Worm (Caenorhabditis elegans) whole organism, L1 larva: ENCODE results near the gene F36G9.3.
"Not testable (repeated sequence)": the region's sequence is repeated elsewhere in the genome, so short reads cannot be mapped to it uniquely, and the experiment has no call there.

ENCODE experiments used
- C34B4.2 ChIP-seq: sonication (generic microtip); optimal IDR thresholded peaks from 2 replicates; lab custom pipeline; 2017; ENCODE audit warnings: mild to moderate bottlenecking, missing genetic modification characterization, missing compliant biosample characterization
- aha-1 ChIP-seq: fragments of 150-350 bp; optimal IDR thresholded peaks from 2 replicates; lab custom pipeline; 2014; ENCODE audit warnings: missing biosample characterization, missing genetic modification characterization
- ceh-8 ChIP-seq: fragments of 200-800 bp; sonication (Bioruptor generic); optimal IDR thresholded peaks from 2 replicates; lab custom pipeline; 2018; ENCODE audit warnings: mild to moderate bottlenecking, missing genetic modification characterization, moderate library complexity, missing compliant biosample characterization
- ceh-88 ChIP-seq: fragments of 200-800 bp; sonication (Bioruptor generic); IDR thresholded peaks from 2 replicates; pipeline ENCODE4 v1.3.6; 2022; ENCODE audit warnings: missing genetic modification characterization, missing compliant biosample characterization
- dpl-1 ChIP-seq, 3 experiments: fragments of 150-350 bp in 2 of 3; sonication (generic microtip) in 1 of 3; optimal IDR thresholded peaks; 2 replicates each; lab custom pipeline; 2014 to 2017; ENCODE audit warnings: missing biosample characterization in 3 of 3, missing genetic modification characterization in 3 of 3, missing genetic modification reagents in 3 of 3
- dsc-1 ChIP-seq: sonication (generic microtip); optimal IDR thresholded peaks from 2 replicates; lab custom pipeline; 2016; ENCODE audit warnings: mild to moderate bottlenecking, missing genetic modification characterization, missing compliant biosample characterization
- efl-1 ChIP-seq, 4 experiments: fragments of 150-350 bp; optimal IDR thresholded peaks in 3 of 4; peaks in 1 of 4; 1 replicate in 1 of 4; 2 replicates in 3 of 4; lab custom pipeline; 2014; ENCODE audit warnings: missing biosample characterization in 2 of 4, missing genetic modification characterization in 2 of 4, missing genetic modification reagents in 2 of 4
- efl-3 ChIP-seq: fragments of 200-800 bp; sonication (Bioruptor generic); optimal IDR thresholded peaks from 2 replicates; lab custom pipeline; 2018; ENCODE audit warnings: mild to moderate bottlenecking, missing genetic modification characterization, missing compliant biosample characterization
- egl-13 ChIP-seq: sonication (generic microtip); optimal IDR thresholded peaks from 2 replicates; lab custom pipeline; 2016; ENCODE audit warnings: missing genotype, missing genetic modification reagents, missing genetic modification characterization, missing compliant biosample characterization
- elt-3 ChIP-seq, 6 experiments: fragments of 150-350 bp in 1 of 6; sonication (generic microtip); optimal IDR thresholded peaks; 2 replicates each; lab custom pipeline; 2017 to 2018; ENCODE audit warnings: missing biosample characterization in 6 of 6, missing genetic modification characterization in 6 of 6, inconsistent platforms in 1 of 6
- ets-5 ChIP-seq: fragments of 200-800 bp; sonication (Bioruptor generic); IDR thresholded peaks from 2 replicates; pipeline ENCODE4 v1.3.6; 2022; ENCODE audit warnings: missing genetic modification characterization, missing compliant biosample characterization
- fkh-10 ChIP-seq: sonication (generic microtip); optimal IDR thresholded peaks from 2 replicates; lab custom pipeline; 2017; ENCODE audit warnings: missing biosample characterization, missing genetic modification reagents, missing genetic modification characterization
- fkh-8 ChIP-seq: sonication (generic microtip); optimal IDR thresholded peaks from 2 replicates; lab custom pipeline; 2016; ENCODE audit warnings: mild to moderate bottlenecking, missing genetic modification characterization, missing compliant biosample characterization
- fos-1 ChIP-seq: fragments of 150-350 bp; optimal IDR thresholded peaks from 2 replicates; lab custom pipeline; 2014; ENCODE audit warnings: missing biosample characterization, missing genetic modification characterization
- grh-1 ChIP-seq: fragments of 200-800 bp; sonication (Bioruptor generic); IDR thresholded peaks from 2 replicates; pipeline ENCODE4 v1.3.6; 2022; ENCODE audit warnings: missing genetic modification reagents, missing genetic modification characterization, missing compliant biosample characterization
- hlh-17 ChIP-seq: fragments of 200-800 bp; sonication (Bioruptor generic); optimal IDR thresholded peaks from 2 replicates; lab custom pipeline; 2018; ENCODE audit warnings: missing genetic modification characterization, mild to moderate bottlenecking, missing compliant biosample characterization, moderate library complexity, borderline replicate concordance
- hlh-4 ChIP-seq: sonication (generic microtip); optimal IDR thresholded peaks from 2 replicates; lab custom pipeline; 2016; ENCODE audit warnings: mild to moderate bottlenecking, missing genetic modification characterization, missing compliant biosample characterization
- irx-1 ChIP-seq: sonication (generic microtip); optimal IDR thresholded peaks from 2 replicates; lab custom pipeline; 2016; ENCODE audit warnings: missing genetic modification characterization, missing compliant biosample characterization
- lin-14 ChIP-seq: fragments of 200-800 bp; sonication (Bioruptor generic); optimal IDR thresholded peaks from 2 replicates; lab custom pipeline; 2018; ENCODE audit warnings: mild to moderate bottlenecking, missing genetic modification characterization, moderate library complexity, missing compliant biosample characterization
- lin-15B ChIP-seq: fragments of 150-350 bp; sonication (generic microtip); optimal IDR thresholded peaks from 3 replicates; lab custom pipeline; 2014; ENCODE audit warnings: missing biosample characterization, missing genetic modification characterization
- lin-35 ChIP-seq, 2 experiments: fragments of 150-350 bp; optimal IDR thresholded peaks; 2 replicates each; lab custom pipeline; 2014; ENCODE audit warnings: missing biosample characterization in 2 of 2, missing genetic modification characterization in 2 of 2, missing genetic modification reagents in 2 of 2
- lir-3 ChIP-seq: sonication (generic microtip); optimal IDR thresholded peaks from 2 replicates; lab custom pipeline; 2016; ENCODE audit warnings: mild to moderate bottlenecking, missing genetic modification characterization, moderate library complexity, missing compliant biosample characterization; ENCODE audit not compliant: poor library complexity
- mdl-1 ChIP-seq, 2 experiments: fragments of 150-350 bp; optimal IDR thresholded peaks; 2 replicates each; lab custom pipeline; 2014 to 2017; ENCODE audit warnings: missing biosample characterization in 2 of 2, missing genetic modification characterization in 2 of 2, inconsistent platforms in 1 of 2
- mef-2 ChIP-seq: fragments of 150-350 bp; optimal IDR thresholded peaks from 2 replicates; lab custom pipeline; 2014; ENCODE audit warnings: missing biosample characterization, missing genetic modification characterization
- nhr-28 ChIP-seq: fragments of 150-350 bp; optimal IDR thresholded peaks from 2 replicates; lab custom pipeline; 2014; ENCODE audit warnings: missing biosample characterization, missing genetic modification characterization
- nhr-90 ChIP-seq: sonication (generic microtip); optimal IDR thresholded peaks from 2 replicates; lab custom pipeline; 2016; ENCODE audit warnings: mild to moderate bottlenecking, missing genetic modification characterization, missing compliant biosample characterization; ENCODE audit not compliant: poor library complexity
- pqm-1 ChIP-seq: sonication (generic microtip); optimal IDR thresholded peaks from 3 replicates; lab custom pipeline; 2017; ENCODE audit warnings: missing biosample characterization, missing genetic modification characterization
- sptf-1 ChIP-seq: fragments of 150-350 bp; optimal IDR thresholded peaks from 2 replicates; lab custom pipeline; 2014; ENCODE audit warnings: missing biosample characterization, missing genetic modification characterization
- sup-37 ChIP-seq: fragments of 200-800 bp; sonication (Bioruptor generic); optimal IDR thresholded peaks from 2 replicates; lab custom pipeline; 2018; ENCODE audit warnings: mild to moderate bottlenecking, missing genetic modification characterization, missing compliant biosample characterization
- tbx-2 ChIP-seq: sonication (generic microtip); optimal IDR thresholded peaks from 2 replicates; lab custom pipeline; 2016; ENCODE audit warnings: missing genetic modification characterization, missing compliant biosample characterization
- tlp-1 ChIP-seq: fragments of 150-350 bp; optimal IDR thresholded peaks from 2 replicates; lab custom pipeline; 2014; ENCODE audit warnings: missing biosample characterization, missing genetic modification characterization
- unc-30 ChIP-seq: sonication (generic microtip); optimal IDR thresholded peaks from 2 replicates; lab custom pipeline; 2017; ENCODE audit warnings: missing biosample characterization, missing genetic modification characterization
- unc-98 ChIP-seq: fragments of 200-800 bp; sonication (Bioruptor generic); IDR thresholded peaks from 2 replicates; pipeline ENCODE4 v1.3.6; 2022; ENCODE audit warnings: missing genetic modification characterization, missing compliant biosample characterization
- vab-15 ChIP-seq: sonication (generic microtip); optimal IDR thresholded peaks from 2 replicates; lab custom pipeline; 2017; ENCODE audit warnings: missing genotype, mild to moderate bottlenecking, missing genetic modification characterization, missing compliant biosample characterization
- zag-1 ChIP-seq: fragments of 150-350 bp; optimal IDR thresholded peaks from 2 replicates; lab custom pipeline; 2014; ENCODE audit warnings: missing biosample characterization, missing genetic modification characterization
- ztf-11 ChIP-seq, 2 experiments: sonication (generic microtip); optimal IDR thresholded peaks; 2 replicates each; lab custom pipeline; 2016 to 2017; ENCODE audit warnings: missing genetic modification characterization in 2 of 2, missing biosample characterization in 1 of 2, missing compliant biosample characterization in 1 of 2
- ztf-4 ChIP-seq: fragments of 150-350 bp; optimal IDR thresholded peaks from 2 replicates; lab custom pipeline; 2014; ENCODE audit warnings: missing biosample characterization, missing genetic modification characterization

F36G9.3 gene

ce11 chrV:15924307-15924706 lies 32.9 kb upstream of the F36G9.3 start, which contains the start of gene nhr-108 (continued):
- TF ChIP-seq efl-1 (optimal IDR thresholded peaks at IDR 0.05; lab: Kevin White, UChicago) (no peak), efl-1 (GFP tag; optimal IDR thresholded peaks at IDR 0.05 in 1 of 2; lab: Kevin White, UChicago) (peak in 1 of 2 experiments; percentile 85)

ce11 chrV:15928325-15928724 lies 28.9 kb upstream of the F36G9.3 start, which contains the start of gene pzf-1:
TSS of gene pzf-1 (minus strand) at chrV:15928425.
- no peak for TF ChIP-seq dpl-1 (GFP tag; optimal IDR thresholded peaks at IDR 0.05; lab: Kevin White, UChicago)
- TF ChIP-seq fkh-8 (tag; lab: Kevin White, UChicago) = no peak

- not testable (repeated sequence) for TF ChIP-seq ztf-11 (tag; optimal IDR thresholded peaks at IDR 0.05; lab: Kevin White, UChicago); ets-5 (GFP tag; lab: Robert Waterston, UW); C34B4.2
These were observed 27.3 kb upstream of the F36G9.3 start, which contains the start of gene srbc-77 for ce11 chrV:15929882-15930281. TSS of gene srbc-77 (plus strand) at chrV:15930182.

- TF ChIP-seq sup-37 (GFP tag; lab: Kevin White, UChicago) = no peak
- TF ChIP-seq vab-15 (tag; lab: Kevin White, UChicago) = no peak
- TF ChIP-seq mdl-1 (tag; optimal IDR thresholded peaks at IDR 0.05; lab: Kevin White, UChicago) = no peak
- TF ChIP-seq irx-1 (tag; lab: Kevin White, UChicago) = no peak
- no peak for TF ChIP-seq ztf-11 (tag; optimal IDR thresholded peaks at IDR 0.05; lab: Kevin White, UChicago)
- TF ChIP-seq mef-2 (tag; lab: Kevin White, UChicago) = no peak
These were observed 24.8 kb upstream of the F36G9.3 start, which contains the start of gene srw-26 for ce11 chrV:15932390-15932789. TSS of gene srw-26 (minus strand) at chrV:15932490.

ce11 chrV:15940254-15940653 lies 16.9 kb upstream of the F36G9.3 start, which contains the start of gene srw-55:
TSS of gene srw-55 (minus strand) at chrV:15940354.
- TF ChIP-seq grh-1 (GFP tag; lab: Robert Waterston, UW) = no peak
- no peak for TF ChIP-seq tbx-2 (tag; lab: Kevin White, UChicago)
- TF ChIP-seq dsc-1 (tag; lab: Kevin White, UChicago) = no peak
- no peak for TF ChIP-seq unc-98 (GFP tag; lab: Robert Waterston, UW)
- no peak for TF ChIP-seq fos-1
- TF ChIP-seq tlp-1 = no peak
- TF ChIP-seq sptf-1 = no peak
- TF ChIP-seq lin-14 (GFP tag; lab: Kevin White, UChicago) = no peak
- no peak for TF ChIP-seq nhr-28 (tag; lab: Kevin White, UChicago)
- TF ChIP-seq mdl-1 (tag; optimal IDR thresholded peaks at IDR 0.05; lab: Kevin White, UChicago) = no peak
- TF ChIP-seq irx-1 (tag; lab: Kevin White, UChicago) = no peak
- no peak for TF ChIP-seq lir-3
- TF ChIP-seq ztf-4 = no peak
- TF ChIP-seq dpl-1 (GFP tag; optimal IDR thresholded peaks at IDR 0.05; lab: Kevin White, UChicago) = no peak
- no peak for TF ChIP-seq aha-1
- no peak for TF ChIP-seq hlh-17 (GFP tag; lab: Kevin White, UChicago)
- TF ChIP-seq efl-3 (GFP tag; lab: Kevin White, UChicago) = no peak
- TF ChIP-seq egl-13 = no peak

ce11 chrV:15943125-15943524 lies 14.1 kb upstream of the F36G9.3 start, which contains the start of gene srw-53:
TSS of gene srw-53 (plus strand) at chrV:15943425.
- TF ChIP-seq nhr-90 (tag; lab: Kevin White, UChicago) (no peak), ceh-8 (no peak)
- TF ChIP-seq, all 84 proteins: peak for 0

- TF ChIP-seq pqm-1 = no peak
- TF ChIP-seq zag-1 (tag; lab: Kevin White, UChicago) = no peak
- no peak for TF ChIP-seq ceh-88 (GFP tag; lab: Robert Waterston, UW)
- no peak for TF ChIP-seq aha-1
- no peak for TF ChIP-seq sup-37 (GFP tag; lab: Kevin White, UChicago)
- TF ChIP-seq hlh-4 (tag; lab: Kevin White, UChicago) = no peak
- no peak for TF ChIP-seq elt-3 (tag; optimal IDR thresholded peaks at IDR 0.05; lab: Kevin White, UChicago)
- no peak for TF ChIP-seq unc-30 (tag; lab: Kevin White, UChicago)
- TF ChIP-seq ceh-8 = no peak
- TF ChIP-seq lin-15B (tag; lab: Kevin White, UChicago) = no peak
- TF ChIP-seq fkh-10 (GFP tag; lab: Kevin White, UChicago) = no peak
- TF ChIP-seq ztf-11 (tag; optimal IDR thresholded peaks at IDR 0.05; lab: Kevin White, UChicago) = no peak
- TF ChIP-seq lin-35 (GFP tag; optimal IDR thresholded peaks at IDR 0.05; lab: Kevin White, UChicago) = no peak
- TF ChIP-seq vab-15 (tag; lab: Kevin White, UChicago) = no peak
- TF ChIP-seq irx-1 (tag; lab: Kevin White, UChicago) = no peak
- TF ChIP-seq ets-5 (GFP tag; lab: Robert Waterston, UW) = no peak
These were observed 6.3 kb upstream of the F36G9.3 start, which contains the start of gene srw-59 for ce11 chrV:15950903-15951302. TSS of gene srw-59 (minus strand) at chrV:15951003.
